Worm (Caenorhabditis elegans) whole organism, L4 larva: ENCODE data around the gene nhr-208.
"Not testable (repeated sequence)": the region's sequence is repeated elsewhere in the genome, so short reads cannot be mapped to it uniquely, and the experiment has no call there.

Experiments
- F10B5.3 ChIP-seq: sonication (generic microtip); optimal IDR thresholded peaks from 2 replicates; lab custom pipeline; 2016; ENCODE audit warnings: mild to moderate bottlenecking, missing genetic modification characterization, missing compliant biosample characterization
- F37D6.2 ChIP-seq: sonication (generic microtip); optimal IDR thresholded peaks from 2 replicates; lab custom pipeline; 2016; ENCODE audit warnings: mild to moderate bottlenecking, missing genetic modification characterization, missing compliant biosample characterization
- F49E8.2 ChIP-seq: sonication (generic microtip); optimal IDR thresholded peaks from 2 replicates; lab custom pipeline; 2016; ENCODE audit warnings: missing compliant biosample characterization, mild to moderate bottlenecking, missing genetic modification characterization, borderline replicate concordance
- Y105C5A.15 ChIP-seq: fragments of 200-800 bp; sonication (Bioruptor generic); IDR thresholded peaks from 2 replicates; pipeline ENCODE4 v1.3.6; 2022; ENCODE audit warnings: missing genetic modification characterization, missing compliant biosample characterization
- aha-1 ChIP-seq: fragments of 150-350 bp; peaks from one replicate; lab custom pipeline; 2014; ENCODE audit warnings: missing biosample characterization, missing genetic modification characterization
- ama-1 ChIP-seq: fragments of 150-350 bp; optimal IDR thresholded peaks from 2 replicates; lab custom pipeline; 2014; ENCODE audit warnings: inconsistent platforms, mixed read lengths
- ceh-20 ChIP-seq: fragments of 200-800 bp; sonication (Bioruptor generic); IDR thresholded peaks from 2 replicates; pipeline ENCODE4 v1.3.6; 2022; ENCODE audit warnings: missing genetic modification reagents, missing genetic modification characterization, missing compliant biosample characterization
- ceh-28 ChIP-seq: fragments of 150-350 bp; optimal IDR thresholded peaks from 2 replicates; lab custom pipeline; 2014; ENCODE audit warnings: missing biosample characterization, missing genetic modification reagents, missing genetic modification characterization
- ceh-32 ChIP-seq: sonication (generic microtip); optimal IDR thresholded peaks from 2 replicates; lab custom pipeline; 2016; ENCODE audit warnings: mild to moderate bottlenecking, missing genetic modification characterization, missing compliant biosample characterization; ENCODE audit not compliant: poor library complexity
- ceh-82 ChIP-seq: sonication (generic microtip); optimal IDR thresholded peaks from 2 replicates; lab custom pipeline; 2017; ENCODE audit warnings: missing biosample characterization, missing genetic modification characterization
- daf-19 ChIP-seq: fragments of 200-800 bp; sonication (Bioruptor generic); conservative IDR thresholded peaks from 2 replicates; pipeline ENCODE4 v1.3.6; 2022; ENCODE audit warnings: missing genetic modification characterization, missing compliant biosample characterization
- dpl-1 ChIP-seq: fragments of 150-350 bp; optimal IDR thresholded peaks from 2 replicates; lab custom pipeline; 2014; ENCODE audit warnings: missing biosample characterization, missing genetic modification reagents, missing genetic modification characterization
- duxl-1 ChIP-seq: sonication (generic microtip); optimal IDR thresholded peaks from 2 replicates; lab custom pipeline; 2016; ENCODE audit warnings: mild to moderate bottlenecking, missing genetic modification characterization, moderate library complexity, missing compliant biosample characterization; ENCODE audit not compliant: poor library complexity
- dve-1 ChIP-seq: sonication (generic microtip); optimal IDR thresholded peaks from 2 replicates; lab custom pipeline; 2017; ENCODE audit warnings: antibody characterized with exemption, mild to moderate bottlenecking, missing genetic modification characterization, missing compliant biosample characterization; ENCODE audit not compliant: insufficient read depth
- hlh-11 ChIP-seq: fragments of 200-800 bp; sonication (Bioruptor generic); optimal IDR thresholded peaks from 2 replicates; lab custom pipeline; 2018; ENCODE audit warnings: mild to moderate bottlenecking, missing genetic modification characterization, missing compliant biosample characterization
- lin-15B ChIP-seq: fragments of 150-350 bp; sonication (generic microtip); optimal IDR thresholded peaks from 3 replicates; lab custom pipeline; 2014; ENCODE audit warnings: missing biosample characterization, missing genetic modification characterization
- lin-38 ChIP-seq: fragments of 200-800 bp; sonication (Bioruptor generic); IDR thresholded peaks from 2 replicates; pipeline ENCODE4 v1.3.6; 2022; ENCODE audit warnings: missing genetic modification reagents, missing genetic modification characterization, missing compliant biosample characterization
- lir-3 ChIP-seq: sonication (generic microtip); optimal IDR thresholded peaks from 2 replicates; lab custom pipeline; 2016; ENCODE audit warnings: mild to moderate bottlenecking, missing genetic modification characterization, missing compliant biosample characterization
- madf-5 ChIP-seq, 2 experiments: fragments of 200-800 bp; sonication (Bioruptor generic); IDR thresholded peaks; 2 replicates each; pipeline ENCODE4 v1.3.6; 2022; ENCODE audit warnings: missing compliant biosample characterization in 2 of 2, missing genetic modification characterization in 2 of 2
- mep-1 ChIP-seq: fragments of 150-350 bp; sonication (generic microtip); optimal IDR thresholded peaks from 3 replicates; lab custom pipeline; 2014; ENCODE audit warnings: missing biosample characterization, missing genetic modification characterization
- nhr-10 ChIP-seq: fragments of 150-350 bp; optimal IDR thresholded peaks from 2 replicates; lab custom pipeline; 2014; ENCODE audit warnings: missing biosample characterization, missing genetic modification characterization
- nhr-102 ChIP-seq: sonication (generic microtip); optimal IDR thresholded peaks from 2 replicates; lab custom pipeline; 2016; ENCODE audit warnings: mild to moderate bottlenecking, missing genetic modification characterization, moderate library complexity, missing compliant biosample characterization
- nhr-111 ChIP-seq: fragments of 200-800 bp; sonication (Bioruptor generic); optimal IDR thresholded peaks from 2 replicates; lab custom pipeline; 2018; ENCODE audit warnings: mild to moderate bottlenecking, missing genetic modification characterization, missing compliant biosample characterization
- nhr-237 ChIP-seq: sonication (generic microtip); optimal IDR thresholded peaks from 2 replicates; lab custom pipeline; 2017; ENCODE audit warnings: missing biosample characterization, missing genetic modification characterization
- nhr-48 ChIP-seq: sonication (generic microtip); optimal IDR thresholded peaks from 2 replicates; lab custom pipeline; 2016; ENCODE audit warnings: mild to moderate bottlenecking, missing genetic modification characterization, missing compliant biosample characterization
- nhr-76 ChIP-seq: fragments of 150-350 bp; optimal IDR thresholded peaks from 2 replicates; lab custom pipeline; 2014; ENCODE audit warnings: missing biosample characterization, missing genetic modification characterization
- nhr-77 ChIP-seq: fragments of 150-350 bp; optimal IDR thresholded peaks from 2 replicates; lab custom pipeline; 2014; ENCODE audit warnings: missing biosample characterization, missing genetic modification characterization
- pha-4 ChIP-seq, 2 experiments: fragments of 150-350 bp in 1 of 2; fragments of 200-800 bp in 1 of 2; sonication (Bioruptor generic) in 1 of 2; IDR thresholded peaks in 1 of 2; optimal IDR thresholded peaks in 1 of 2; 2 replicates each; pipeline versions ENCODE4 v1.3.6 to Lab custom; 2014 to 2022; ENCODE audit warnings: missing genetic modification characterization in 2 of 2, missing genetic modification reagents in 2 of 2, missing biosample characterization in 1 of 2, missing compliant biosample characterization in 1 of 2
- php-3 ChIP-seq: fragments of 200-800 bp; sonication (Bioruptor generic); IDR thresholded peaks from 2 replicates; pipeline ENCODE4 v1.3.6; 2022; ENCODE audit warnings: missing genetic modification reagents, missing genetic modification characterization, missing compliant biosample characterization
- skn-1 ChIP-seq: fragments of 150-350 bp; optimal IDR thresholded peaks from 2 replicates; lab custom pipeline; 2014; ENCODE audit warnings: missing biosample characterization, missing genetic modification characterization
- snpc-1.2 ChIP-seq: fragments of 200-800 bp; sonication (Bioruptor generic); IDR thresholded peaks from 2 replicates; pipeline ENCODE4 v1.3.6; 2022; ENCODE audit warnings: missing genetic modification reagents, missing genetic modification characterization, missing compliant biosample characterization
- snpc-4 ChIP-seq: fragments of 150-350 bp; optimal IDR thresholded peaks from 2 replicates; lab custom pipeline; 2014; ENCODE audit warnings: missing biosample characterization, missing genetic modification characterization
- tra-1 ChIP-seq: fragments of 200-800 bp; sonication (Bioruptor generic); IDR thresholded peaks from 2 replicates; pipeline ENCODE4 v1.3.6; 2022; ENCODE audit warnings: missing genetic modification reagents, missing genetic modification characterization, missing compliant biosample characterization
- zip-11 ChIP-seq: fragments of 200-800 bp; sonication (Bioruptor generic); IDR thresholded peaks from 2 replicates; pipeline ENCODE4 v1.3.6; 2022; ENCODE audit warnings: missing genetic modification characterization, missing compliant biosample characterization
- zip-2 ChIP-seq: fragments of 150-350 bp; optimal IDR thresholded peaks from 2 replicates; lab custom pipeline; 2014; ENCODE audit warnings: missing biosample characterization, missing genetic modification characterization

Gene nhr-208

ce11 chrV:12117567-12118053 lies 23.5 kb downstream of the nhr-208 start, which contains the start of gene C13C4.8:
TSS of gene C13C4.8 (plus strand) at chrV:12118003.
- TF ChIP-seq nhr-76 (tag; lab: Kevin White, UChicago): no peak
- no peak for TF ChIP-seq madf-5 (GFP tag; IDR thresholded peaks at IDR 0.05; lab: Robert Waterston, UW)
- no peak for TF ChIP-seq nhr-48 (tag; lab: Kevin White, UChicago)
- TF ChIP-seq hlh-11 (tag; lab: Kevin White, UChicago): no peak
- no peak for TF ChIP-seq mep-1
- peak; percentile 90 for TF ChIP-seq aha-1
- no peak for TF ChIP-seq ceh-32 (tag; lab: Kevin White, UChicago)
- TF ChIP-seq snpc-4: no peak
- TF ChIP-seq Y105C5A.15 (GFP tag; lab: Robert Waterston, UW): no peak
- TF ChIP-seq ceh-82: no peak
- no peak for TF ChIP-seq pha-4 (GFP tag; IDR thresholded peaks at IDR 0.05; lab: Robert Waterston, UW)
- peak; percentile 9 for TF ChIP-seq pha-4 (tag; optimal IDR thresholded peaks at IDR 0.05; lab: Kevin White, UChicago)
- no peak for TF ChIP-seq ama-1 (lab: Kevin White, UChicago)
- no peak for TF ChIP-seq zip-2 (tag; lab: Kevin White, UChicago)
- no peak for TF ChIP-seq lir-3 (tag; lab: Kevin White, UChicago)
- TF ChIP-seq, all 104 proteins: peak for 2

- TF ChIP-seq lin-38 (GFP tag; lab: Robert Waterston, UW) (no peak), ceh-28 (no peak), snpc-1.2 (GFP tag; lab: Robert Waterston, UW) (no peak), duxl-1 (tag; lab: Kevin White, UChicago) (no peak), daf-19 (GFP tag; lab: Robert Waterston, UW) (no peak), F49E8.2 (tag; lab: Kevin White, UChicago) (no peak), skn-1 (tag; lab: Kevin White, UChicago) (no peak), nhr-237 (tag; lab: Kevin White, UChicago) (no peak), F37D6.2 (tag; lab: Kevin White, UChicago) (no peak), nhr-111 (GFP tag; lab: Kevin White, UChicago) (no peak), F10B5.3 (tag; lab: Kevin White, UChicago) (no peak), ama-1 (lab: Kevin White, UChicago) (no peak), tra-1 (GFP tag; lab: Robert Waterston, UW) (no peak), nhr-77 (tag; lab: Kevin White, UChicago) (no peak), nhr-10 (tag; lab: Kevin White, UChicago) (no peak), dve-1 (tag; lab: Kevin White, UChicago) (no peak), lin-15B (no peak)
- TF ChIP-seq, all 104 proteins: peak for 0
Measured at ce11 chrV:12120381-12120780, 26.3 kb downstream of the nhr-208 start, which contains the start of gene C13C4.7. TSS of gene C13C4.7 (minus strand) at chrV:12120481.

- TF ChIP-seq pha-4 (GFP tag; IDR thresholded peaks at IDR 0.05; lab: Robert Waterston, UW) (no peak), pha-4 (tag; optimal IDR thresholded peaks at IDR 0.05; lab: Kevin White, UChicago) (no peak), php-3 (GFP tag; lab: Robert Waterston, UW) (no peak), zip-11 (no peak), ceh-20 (GFP tag; lab: Robert Waterston, UW) (no peak), dpl-1 (no peak)
Measured at ce11 chrV:12121274-12121673, 27.2 kb downstream of the nhr-208 start, which contains the start of gene C13C4.6. TSS of gene C13C4.6 (plus strand) at chrV:12121574.

- TF ChIP-seq ceh-28; nhr-111 (GFP tag; lab: Kevin White, UChicago); nhr-102 (tag; lab: Kevin White, UChicago): not testable (repeated sequence)
Measured at ce11 chrV:12130688-12131087, 36.6 kb downstream of the nhr-208 start, which contains the start of gene C27A7.6. TSS of gene C27A7.6 (minus strand) at chrV:12130788.
